Worm (Caenorhabditis elegans): Measurements from ENCODE around the gene ggtb-1.

DNA sequence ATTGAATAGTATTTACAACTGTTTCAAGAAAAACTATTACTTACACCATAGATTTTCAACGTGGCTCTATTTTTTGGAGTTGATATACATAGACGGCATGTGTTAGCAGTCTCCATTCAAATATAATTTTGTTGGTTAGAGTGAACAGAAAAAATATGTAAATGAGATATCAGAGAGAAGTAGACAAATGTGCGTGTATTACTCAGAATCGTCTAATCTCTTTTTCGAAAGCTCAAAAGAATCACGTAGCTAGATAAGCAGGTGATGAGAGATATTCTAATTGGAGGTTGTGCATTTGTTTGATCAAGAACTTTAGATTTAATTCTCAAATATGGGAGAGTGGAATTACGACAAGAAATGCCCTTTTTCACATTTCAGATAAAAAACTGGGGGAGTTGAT is 43.0 kb upstream of the ggtb-1 start, which contains the start of gene ZK418.10:
- TF ChIP-seq dpl-1 (GFP tag; optimal IDR thresholded peaks at IDR 0.05) (no peak), B0261.1 (tag; optimal IDR thresholded peaks at IDR 0.05) (no peak), aptf-3 (GFP tag; IDR thresholded peaks at IDR 0.05) (no peak), K12H6.12 (tag; optimal IDR thresholded peaks at IDR 0.05) (no peak), pbrm-1 (GFP tag; IDR thresholded peaks at IDR 0.05) (no peak), nfya-1 (tag; optimal IDR thresholded peaks at IDR 0.05; ENCODE audit: borderline replicate concordance, insufficient read depth) (no peak), attf-5 (GFP tag; optimal IDR thresholded peaks at IDR 0.05) (no peak), D2030.7 (GFP tag; IDR thresholded peaks at IDR 0.05) (no peak), C17E4.6 (GFP tag; IDR thresholded peaks at IDR 0.05) (no peak), zim-3 (tag; optimal IDR thresholded peaks at IDR 0.05) (no peak), snpc-4 (GFP tag; optimal IDR thresholded peaks at IDR 0.05) (no peak), snpc-4 (tag; optimal IDR thresholded peaks at IDR 0.05) (no peak), unc-62 (GFP tag; optimal IDR thresholded peaks at IDR 0.05) (no peak), sea-2 (GFP tag; IDR thresholded peaks at IDR 0.05) (no peak), lin-35 (GFP tag; optimal IDR thresholded peaks at IDR 0.05) (no peak)
